Worm (Caenorhabditis elegans): ENCODE data around the gene Y75B8A.13.

Gene Y75B8A.13

ce11 chrIII:12194190-12194589 lies 21.3 kb downstream of the Y75B8A.13 start, which contains the start of gene Y75B8A.44:
Gene Y75B8A.44, plus strand, starts transcription at chrIII:12194490.
- TF ChIP-seq dve-1 (tag; optimal IDR thresholded peaks at IDR 0.05) (no peak), pha-4 (tag; optimal IDR thresholded peaks at IDR 0.05) (no peak), ceh-31 (tag; optimal IDR thresholded peaks at IDR 0.05) (no peak), pat-9 (tag; optimal IDR thresholded peaks at IDR 0.05) (no peak), ahr-1 (tag; optimal IDR thresholded peaks at IDR 0.05) (no peak), sox-4 (tag; optimal IDR thresholded peaks at IDR 0.05) (no peak), unc-55 (GFP tag; optimal IDR thresholded peaks at IDR 0.05) (no peak), hlh-15 (tag; optimal IDR thresholded peaks at IDR 0.05) (no peak), ceh-6 (GFP tag; optimal IDR thresholded peaks at IDR 0.05) (no peak), K02D7.2 (tag; optimal IDR thresholded peaks at IDR 0.05) (no peak), hlh-8 (tag; optimal IDR thresholded peaks at IDR 0.05) (no peak), ceh-30 (tag; optimal IDR thresholded peaks at IDR 0.05) (no peak), nhr-232 (tag; optimal IDR thresholded peaks at IDR 0.05) (no peak)

DNA sequence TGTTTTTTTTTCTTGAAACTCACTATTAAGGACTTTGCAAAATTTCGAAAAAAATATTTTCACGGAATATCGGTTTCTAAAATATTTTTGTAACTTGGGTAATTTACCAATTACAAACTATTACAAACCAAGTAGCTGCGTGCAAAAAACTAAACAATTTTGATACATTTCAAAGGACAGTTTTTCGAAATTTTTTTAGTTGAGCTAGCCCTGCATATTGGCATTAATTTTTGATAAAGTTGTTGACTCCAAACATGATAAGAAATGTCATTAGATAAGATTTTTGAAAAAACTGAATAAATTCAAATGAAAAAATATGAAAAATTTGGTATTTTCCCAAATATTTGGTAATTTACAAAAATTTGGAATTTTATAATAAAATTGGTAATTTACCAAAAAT lies 27.3 kb downstream of the Y75B8A.13 start:
- TF ChIP-seq ztf-16 (tag; optimal IDR thresholded peaks at IDR 0.05), result no peak
- no peak for TF ChIP-seq tbx-7 (tag; optimal IDR thresholded peaks at IDR 0.05)
- no peak for TF ChIP-seq ceh-31 (tag; optimal IDR thresholded peaks at IDR 0.05)
- TF ChIP-seq ceh-45 (GFP tag; IDR thresholded peaks at IDR 0.05), result no peak
- TF ChIP-seq ttx-3 (tag; optimal IDR thresholded peaks at IDR 0.05), result no peak
- no peak for TF ChIP-seq dve-1 (tag; optimal IDR thresholded peaks at IDR 0.05)
- no peak for TF ChIP-seq K09A11.1 (tag; optimal IDR thresholded peaks at IDR 0.05; ENCODE audit: insufficient read depth)
- TF ChIP-seq elt-4 (tag; optimal IDR thresholded peaks at IDR 0.05), result no peak
- TF ChIP-seq nfya-1 (tag; optimal IDR thresholded peaks at IDR 0.05), result no peak
- no peak for TF ChIP-seq eyg-1 (tag; optimal IDR thresholded peaks at IDR 0.05)
- no peak for TF ChIP-seq fkh-10 (GFP tag; optimal IDR thresholded peaks at IDR 0.05)
- TF ChIP-seq elt-2 (tag; optimal IDR thresholded peaks at IDR 0.05), result no peak
- no peak for TF ChIP-seq pha-2 (tag; optimal IDR thresholded peaks at IDR 0.05)

DNA sequence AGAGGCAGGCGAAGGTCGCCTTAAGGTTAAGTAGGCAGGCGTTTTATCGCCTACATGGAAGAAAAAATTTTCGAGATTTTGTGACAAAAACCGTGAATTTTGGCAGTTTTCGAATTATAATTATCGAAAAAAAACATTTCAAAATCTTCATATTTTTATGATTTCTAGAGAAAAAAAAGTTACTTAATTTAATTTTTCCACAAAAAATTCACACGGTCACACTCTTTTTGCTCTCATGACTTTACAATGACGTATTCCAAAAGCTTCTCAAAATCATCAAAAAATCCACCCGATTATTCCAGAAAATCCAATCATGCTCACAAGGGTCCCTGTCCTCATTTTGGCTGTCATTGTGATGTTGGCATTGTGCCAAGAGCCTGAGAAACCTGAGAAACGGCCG lies 29.4 kb downstream of the Y75B8A.13 start, which contains the start of gene lury-1:
Gene lury-1 (plus strand): TSS at position 301 of the 400 bp plus-strand sequence.
- TF ChIP-seq Y22D7AL.16 (tag; optimal IDR thresholded peaks at IDR 0.05) (no peak), hlh-13 (GFP tag; optimal IDR thresholded peaks at IDR 0.05) (no peak), ceh-14 (tag; optimal IDR thresholded peaks at IDR 0.05) (no peak), syd-9 (tag; optimal IDR thresholded peaks at IDR 0.05) (no peak), dve-1 (tag; optimal IDR thresholded peaks at IDR 0.05) (no peak), unc-86 (tag; optimal IDR thresholded peaks at IDR 0.05) (no peak), pag-3 (tag; optimal IDR thresholded peaks at IDR 0.05; ENCODE audit: borderline replicate concordance) (no peak), ets-4 (tag; optimal IDR thresholded peaks at IDR 0.05) (no peak), nhr-232 (tag; optimal IDR thresholded peaks at IDR 0.05) (no peak), dmd-4 (tag; optimal IDR thresholded peaks at IDR 0.05; ENCODE audit: borderline replicate concordance) (no peak), pax-1 (tag; optimal IDR thresholded peaks at IDR 0.05) (no peak), fax-1 (tag; optimal IDR thresholded peaks at IDR 0.05) (no peak)

DNA sequence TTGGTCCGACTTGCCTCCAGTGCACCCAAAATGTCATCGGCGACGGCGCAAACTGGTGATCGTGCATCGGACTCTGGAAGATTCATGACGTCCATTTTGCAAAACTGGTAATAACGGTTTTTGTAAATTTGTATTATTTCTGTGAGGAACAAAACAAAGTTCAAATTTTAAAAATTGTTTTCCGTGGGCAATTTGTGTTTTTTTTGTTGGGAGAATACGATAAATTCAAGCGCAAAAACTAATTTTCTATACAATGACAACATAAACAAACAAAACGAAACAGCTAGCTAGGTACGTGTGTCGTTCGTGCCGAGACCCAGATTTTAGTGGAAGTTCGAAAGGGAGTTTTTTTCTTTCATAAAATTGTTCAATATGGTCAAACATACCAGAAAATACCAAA lies 32.6 kb downstream of the Y75B8A.13 start, which contains the start of gene Y75B8A.10:
Gene Y75B8A.10 (minus strand): TSS at position 101 of the 400 bp plus-strand sequence.
- TF ChIP-seq lim-6 (tag; optimal IDR thresholded peaks at IDR 0.05) (no peak), fkh-6 (tag; optimal IDR thresholded peaks at IDR 0.05) (no peak), fax-1 (tag; optimal IDR thresholded peaks at IDR 0.05) (no peak), ceh-24 (tag; optimal IDR thresholded peaks at IDR 0.05) (no peak), pax-1 (tag; optimal IDR thresholded peaks at IDR 0.05) (no peak), ztf-16 (tag; optimal IDR thresholded peaks at IDR 0.05) (no peak), fkh-10 (GFP tag; optimal IDR thresholded peaks at IDR 0.05) (no peak), eyg-1 (tag; optimal IDR thresholded peaks at IDR 0.05) (no peak), Y22D7AL.16 (tag; optimal IDR thresholded peaks at IDR 0.05) (no peak), madf-2 (tag; optimal IDR thresholded peaks at IDR 0.05) (no peak), mec-3 (tag; optimal IDR thresholded peaks at IDR 0.05; ENCODE audit: borderline replicate concordance) (no peak), hlh-8 (tag; optimal IDR thresholded peaks at IDR 0.05) (no peak), ets-4 (tag; optimal IDR thresholded peaks at IDR 0.05) (no peak), F13H6.1 (tag; optimal IDR thresholded peaks at IDR 0.05) (no peak)
